Worm (Caenorhabditis elegans) whole organism, young adult: ENCODE results near the gene hlh-14.

ENCODE experiments used
- B0261.1 ChIP-seq: sonication (generic microtip); optimal IDR thresholded peaks from 2 replicates; lab custom pipeline; 2016; ENCODE audit warnings: mild to moderate bottlenecking, missing genetic modification characterization, moderate library complexity, missing compliant biosample characterization
- B0336.3 ChIP-seq: fragments of 200-800 bp; sonication (Bioruptor generic); IDR thresholded peaks from 2 replicates; pipeline ENCODE4 v1.3.6; 2022; ENCODE audit warnings: missing genetic modification characterization, missing compliant biosample characterization
- F10E7.11 ChIP-seq: sonication (generic microtip); optimal IDR thresholded peaks from 2 replicates; lab custom pipeline; 2017; ENCODE audit warnings: mild to moderate bottlenecking, missing genetic modification characterization, moderate library complexity, missing compliant biosample characterization
- F22D6.2 ChIP-seq: sonication (generic microtip); optimal IDR thresholded peaks from 2 replicates; lab custom pipeline; 2016; ENCODE audit warnings: mild to moderate bottlenecking, missing genetic modification characterization, missing compliant biosample characterization
- F37B4.10 ChIP-seq: fragments of 200-800 bp; sonication (Bioruptor generic); IDR thresholded peaks from 2 replicates; pipeline ENCODE4 v1.3.6; 2022; ENCODE audit warnings: missing genetic modification characterization, missing compliant biosample characterization
- F52B5.7 ChIP-seq: sonication (generic microtip); optimal IDR thresholded peaks from 2 replicates; lab custom pipeline; 2016; ENCODE audit warnings: mild to moderate bottlenecking, missing genetic modification characterization, missing compliant biosample characterization
- F57C9.4 ChIP-seq: sonication (generic microtip); optimal IDR thresholded peaks from 2 replicates; lab custom pipeline; 2017; ENCODE audit warnings: mild to moderate bottlenecking, missing genetic modification characterization, missing compliant biosample characterization
- K11D2.4 ChIP-seq: fragments of 200-800 bp; sonication (Bioruptor generic); IDR thresholded peaks from 2 replicates; pipeline ENCODE4 v1.3.6; 2022; ENCODE audit warnings: missing genetic modification reagents, missing genetic modification characterization, missing compliant biosample characterization
- K12H6.12 ChIP-seq: fragments of 200-800 bp; sonication (Bioruptor generic); optimal IDR thresholded peaks from 2 replicates; lab custom pipeline; 2018; ENCODE audit warnings: mild to moderate bottlenecking, missing genetic modification characterization, missing compliant biosample characterization
- Y56A3A.18 ChIP-seq: fragments of 200-800 bp; sonication (Bioruptor generic); IDR thresholded peaks from 2 replicates; pipeline ENCODE4 v1.3.6; 2022; ENCODE audit warnings: missing genetic modification reagents, missing genetic modification characterization, missing compliant biosample characterization
- Y67H2A.10 ChIP-seq: fragments of 200-800 bp; sonication (Bioruptor generic); conservative IDR thresholded peaks from 2 replicates; pipeline ENCODE4 v1.3.6; 2022; ENCODE audit warnings: missing genetic modification reagents, missing genetic modification characterization, missing compliant biosample characterization
- Y95B8A.8 ChIP-seq: fragments of 200-800 bp; sonication (Bioruptor generic); IDR thresholded peaks from 2 replicates; pipeline ENCODE4 v1.3.6; 2022; ENCODE audit warnings: missing genetic modification reagents, missing genetic modification characterization, missing compliant biosample characterization
- ZK185.1 ChIP-seq: sonication (generic microtip); optimal IDR thresholded peaks from 2 replicates; lab custom pipeline; 2016; ENCODE audit warnings: mild to moderate bottlenecking, missing genetic modification characterization, missing compliant biosample characterization; ENCODE audit not compliant: poor library complexity, severe bottlenecking
- akir-1 ChIP-seq: fragments of 200-800 bp; sonication (Bioruptor generic); optimal IDR thresholded peaks from 2 replicates; lab custom pipeline; 2018; ENCODE audit warnings: mild to moderate bottlenecking, missing genetic modification characterization, moderate library complexity, missing compliant biosample characterization
- ama-1 ChIP-seq, 3 experiments: fragments of 150-350 bp in 1 of 3; sonication (generic microtip) in 2 of 3; optimal IDR thresholded peaks; 2 replicates each; lab custom pipeline; 2014 to 2018; ENCODE audit warnings: missing biosample characterization in 2 of 3, missing genetic modification characterization in 2 of 3, missing genetic modification reagents in 2 of 3
- atf-7 ChIP-seq: sonication (generic microtip); optimal IDR thresholded peaks from 2 replicates; lab custom pipeline; 2017; ENCODE audit warnings: mild to moderate bottlenecking, missing genetic modification characterization, missing compliant biosample characterization
- attf-6 ChIP-seq: fragments of 200-800 bp; sonication (Bioruptor generic); IDR thresholded peaks from 2 replicates; pipeline ENCODE4 v1.3.6; 2022; ENCODE audit warnings: missing genetic modification reagents, missing genetic modification characterization, missing compliant biosample characterization
- cebp-1 ChIP-seq, 2 experiments: fragments of 200-800 bp in 1 of 2; sonication (Bioruptor generic) in 1 of 2; sonication (generic microtip) in 1 of 2; IDR thresholded peaks in 1 of 2; optimal IDR thresholded peaks in 1 of 2; 2 replicates each; pipeline versions ENCODE4 v1.3.6 to Lab custom; 2017 to 2022; ENCODE audit warnings: missing compliant biosample characterization in 2 of 2, missing genetic modification characterization in 2 of 2, mild to moderate bottlenecking in 1 of 2, missing genetic modification reagents in 1 of 2, moderate library complexity in 1 of 2
- ceh-27 ChIP-seq: fragments of 200-800 bp; sonication (Bioruptor generic); optimal IDR thresholded peaks from 2 replicates; lab custom pipeline; 2018; ENCODE audit warnings: mild to moderate bottlenecking, missing genetic modification characterization, moderate library complexity, missing compliant biosample characterization
- ceh-40 ChIP-seq: fragments of 200-800 bp; sonication (Bioruptor generic); IDR thresholded peaks from 2 replicates; pipeline ENCODE4 v1.3.6; 2022; ENCODE audit warnings: missing genetic modification characterization, missing compliant biosample characterization
- egl-18 ChIP-seq: fragments of 200-800 bp; sonication (Bioruptor generic); IDR thresholded peaks from 2 replicates; pipeline ENCODE4 v1.3.6; 2022; ENCODE audit warnings: missing genetic modification reagents, missing genetic modification characterization, missing compliant biosample characterization
- him-1 ChIP-seq: sonication (generic microtip); optimal IDR thresholded peaks from 2 replicates; lab custom pipeline; 2016; ENCODE audit warnings: missing genotype, missing genetic modification reagents, missing genetic modification characterization, missing compliant biosample characterization
- hmg-20 ChIP-seq: fragments of 200-800 bp; sonication (Bioruptor generic); IDR thresholded peaks from 2 replicates; pipeline ENCODE4 v1.3.6; 2022; ENCODE audit warnings: missing genetic modification reagents, missing genetic modification characterization, missing compliant biosample characterization
- hrde-1 ChIP-seq: sonication (generic microtip); optimal IDR thresholded peaks from 2 replicates; lab custom pipeline; 2016; ENCODE audit warnings: missing genetic modification characterization, mild to moderate bottlenecking, missing compliant biosample characterization, moderate library complexity, missing genotype, missing genetic modification reagents, borderline replicate concordance
- hsf-1 ChIP-seq: fragments of 200-800 bp; sonication (Bioruptor generic); IDR thresholded peaks from 2 replicates; pipeline ENCODE4 v1.3.6; 2022; ENCODE audit warnings: missing genetic modification reagents, missing genetic modification characterization, missing compliant biosample characterization
- lag-1 ChIP-seq: fragments of 200-800 bp; sonication (Bioruptor generic); IDR thresholded peaks from 2 replicates; pipeline ENCODE4 v1.3.6; 2022; ENCODE audit warnings: missing genetic modification reagents, missing genetic modification characterization, missing compliant biosample characterization
- lin-40 ChIP-seq: sonication (generic microtip); optimal IDR thresholded peaks from 2 replicates; lab custom pipeline; 2016; ENCODE audit warnings: missing genetic modification characterization, mild to moderate bottlenecking, missing compliant biosample characterization, missing genotype, missing genetic modification reagents
- lin-54 ChIP-seq: fragments of 200-800 bp; sonication (Bioruptor generic); optimal IDR thresholded peaks from 2 replicates; lab custom pipeline; 2018; ENCODE audit warnings: mild to moderate bottlenecking, missing genetic modification characterization, missing compliant biosample characterization
- lsl-1 ChIP-seq: fragments of 200-800 bp; sonication (Bioruptor generic); optimal IDR thresholded peaks from 2 replicates; lab custom pipeline; 2018; ENCODE audit warnings: mild to moderate bottlenecking, missing genetic modification characterization, moderate library complexity, missing compliant biosample characterization
- madf-6 ChIP-seq: fragments of 200-800 bp; sonication (Bioruptor generic); IDR thresholded peaks from 2 replicates; pipeline ENCODE4 v1.3.6; 2022; ENCODE audit warnings: missing genetic modification reagents, missing genetic modification characterization, missing compliant biosample characterization
- madf-8 ChIP-seq: fragments of 200-800 bp; sonication (Bioruptor generic); conservative IDR thresholded peaks from 2 replicates; pipeline ENCODE4 v1.3.6; 2022; ENCODE audit warnings: missing genetic modification reagents, missing genetic modification characterization, missing compliant biosample characterization
- mcd-1 ChIP-seq: fragments of 200-800 bp; sonication (Bioruptor generic); IDR thresholded peaks from 2 replicates; pipeline ENCODE4 v1.3.6; 2022; ENCODE audit warnings: missing genetic modification reagents, missing genetic modification characterization, missing compliant biosample characterization
- mel-28 ChIP-seq: sonication (generic microtip); optimal IDR thresholded peaks from 2 replicates; lab custom pipeline; 2016; ENCODE audit warnings: borderline replicate concordance, mild to moderate bottlenecking, missing genetic modification characterization, missing compliant biosample characterization
- mes-4 ChIP-seq: sonication (generic microtip); optimal IDR thresholded peaks from 2 replicates; lab custom pipeline; 2016; ENCODE audit warnings: missing genotype, missing genetic modification characterization, missing compliant biosample characterization
- mxl-1 ChIP-seq: sonication (generic microtip); optimal IDR thresholded peaks from 2 replicates; lab custom pipeline; 2016; ENCODE audit warnings: missing genetic modification characterization, missing compliant biosample characterization
- nfya-1 ChIP-seq: sonication (generic microtip); optimal IDR thresholded peaks from 2 replicates; lab custom pipeline; 2017; ENCODE audit warnings: antibody characterized with exemption, missing compliant biosample characterization, missing genetic modification characterization, borderline replicate concordance; ENCODE audit not compliant: insufficient read depth
- nfya-2 ChIP-seq: fragments of 200-800 bp; sonication (Bioruptor generic); IDR thresholded peaks from 2 replicates; pipeline ENCODE4 v1.3.6; 2022; ENCODE audit warnings: missing genetic modification reagents, missing genetic modification characterization, missing compliant biosample characterization
- nhr-120 ChIP-seq: fragments of 200-800 bp; sonication (Bioruptor generic); IDR thresholded peaks from 2 replicates; pipeline ENCODE4 v1.3.6; 2022; ENCODE audit warnings: missing genetic modification characterization, missing compliant biosample characterization
- nhr-27 ChIP-seq: fragments of 200-800 bp; sonication (Bioruptor generic); optimal IDR thresholded peaks from 2 replicates; lab custom pipeline; 2018; ENCODE audit warnings: mild to moderate bottlenecking, missing genetic modification characterization, moderate library complexity, missing compliant biosample characterization
- sdz-38 ChIP-seq: sonication (generic microtip); optimal IDR thresholded peaks from 2 replicates; lab custom pipeline; 2016; ENCODE audit warnings: missing genotype, missing genetic modification characterization, missing compliant biosample characterization
- sea-2 ChIP-seq: fragments of 200-800 bp; sonication (Bioruptor generic); IDR thresholded peaks from 2 replicates; pipeline ENCODE4 v1.3.6; 2022; ENCODE audit warnings: missing genetic modification characterization, missing compliant biosample characterization
- snpc-1.1 ChIP-seq: sonication (generic microtip); optimal IDR thresholded peaks from 2 replicates; lab custom pipeline; 2017; ENCODE audit warnings: missing genetic modification characterization, mild to moderate bottlenecking, missing compliant biosample characterization, antibody characterized with exemption, moderate library complexity, missing genotype, missing genetic modification reagents; ENCODE audit not compliant: insufficient read depth
- sptf-2 ChIP-seq: fragments of 200-800 bp; sonication (Bioruptor generic); optimal IDR thresholded peaks from 2 replicates; lab custom pipeline; 2018; ENCODE audit warnings: mild to moderate bottlenecking, missing genetic modification characterization, missing compliant biosample characterization
- unc-62 ChIP-seq: fragments of 150-350 bp; optimal IDR thresholded peaks from 2 replicates; lab custom pipeline; 2014; ENCODE audit warnings: missing biosample characterization, missing genetic modification reagents, missing genetic modification characterization
- ztf-25 ChIP-seq: fragments of 200-800 bp; sonication (Bioruptor generic); IDR thresholded peaks from 2 replicates; pipeline ENCODE4 v1.3.6; 2022; ENCODE audit warnings: missing genetic modification reagents, missing genetic modification characterization, missing compliant biosample characterization
- ztf-26 ChIP-seq: sonication (generic microtip); optimal IDR thresholded peaks from 2 replicates; lab custom pipeline; 2017; ENCODE audit warnings: missing genetic modification characterization, missing compliant biosample characterization

The hlh-14 gene

ce11 chrII:5714807-5715206 lies 23.9 kb downstream of the hlh-14 start, which contains the start of the genes tiar-1 and lelo-4 (continued):
- TF ChIP-seq nfya-2 (GFP tag; lab: Robert Waterston, UW) (no peak), ceh-40 (GFP tag; lab: Robert Waterston, UW) (no peak), K11D2.4 (GFP tag; lab: Robert Waterston, UW) (no peak), madf-8 (no peak), ztf-26 (tag; lab: Kevin White, UChicago) (no peak), lag-1 (GFP tag; lab: Robert Waterston, UW) (no peak), snpc-1.1 (tag; lab: Kevin White, UChicago) (no peak), him-1 (tag; lab: Kevin White, UChicago) (no peak), mes-4 (tag; lab: Kevin White, UChicago) (no peak), B0261.1 (tag; lab: Kevin White, UChicago) (no peak), ceh-27 (GFP tag; lab: Kevin White, UChicago) (peak; percentile 78), Y56A3A.18 (GFP tag; lab: Robert Waterston, UW) (no peak), sea-2 (no peak), cebp-1 (GFP tag; IDR thresholded peaks at IDR 0.05; lab: Robert Waterston, UW) (no peak), cebp-1 (tag; optimal IDR thresholded peaks at IDR 0.05; lab: Kevin White, UChicago) (peak; percentile 42), sptf-2 (GFP tag; lab: Kevin White, UChicago) (no peak), lsl-1 (GFP tag; lab: Kevin White, UChicago) (peak; percentile 14), egl-18 (no peak), F57C9.4 (tag; lab: Kevin White, UChicago) (no peak), nfya-1 (no peak), ama-1 (optimal IDR thresholded peaks at IDR 0.05; lab: Kevin White, UChicago) (no peak), ama-1 (GFP tag; optimal IDR thresholded peaks at IDR 0.05; lab: Kevin White, UChicago) (no peak), mel-28 (tag; lab: Kevin White, UChicago) (no peak), sdz-38 (tag; lab: Kevin White, UChicago) (no peak), unc-62 (GFP tag; lab: Kevin White, UChicago) (no peak), B0336.3 (GFP tag; lab: Robert Waterston, UW) (no peak), ztf-25 (GFP tag; lab: Robert Waterston, UW) (no peak), F10E7.11 (tag; lab: Kevin White, UChicago) (no peak), K12H6.12 (tag; lab: Kevin White, UChicago) (peak; percentile 38), lin-40 (tag; lab: Kevin White, UChicago) (peak; percentile 16)

- TF ChIP-seq nfya-2 (GFP tag; lab: Robert Waterston, UW) (no peak), lag-1 (GFP tag; lab: Robert Waterston, UW) (no peak), F52B5.7 (tag; lab: Kevin White, UChicago) (peak; percentile 43), ama-1 (optimal IDR thresholded peaks at IDR 0.05; lab: Kevin White, UChicago) (no peak), ama-1 (GFP tag; optimal IDR thresholded peaks at IDR 0.05; lab: Kevin White, UChicago) (peak in 1 of 2 experiments; percentile 45), atf-7 (tag; lab: Kevin White, UChicago) (no peak), nhr-27 (tag; lab: Kevin White, UChicago) (no peak), Y95B8A.8 (GFP tag; lab: Robert Waterston, UW) (peak; percentile 63; the same call in 1 of the 2 replicates), F22D6.2 (tag; lab: Kevin White, UChicago) (no peak), B0336.3 (GFP tag; lab: Robert Waterston, UW) (peak; percentile 60; the same call in 1 of the 2 replicates), mcd-1 (GFP tag; lab: Robert Waterston, UW) (no peak), nhr-120 (no peak), akir-1 (GFP tag; lab: Kevin White, UChicago) (no peak), Y67H2A.10 (no peak), F37B4.10 (GFP tag; lab: Robert Waterston, UW) (no peak), ceh-40 (GFP tag; lab: Robert Waterston, UW) (no peak), hrde-1 (tag; lab: Kevin White, UChicago) (peak; percentile 68), K12H6.12 (tag; lab: Kevin White, UChicago) (no peak), cebp-1 (GFP tag; IDR thresholded peaks at IDR 0.05; lab: Robert Waterston, UW) (no peak), cebp-1 (tag; optimal IDR thresholded peaks at IDR 0.05; lab: Kevin White, UChicago) (peak; percentile 24), attf-6 (no peak), mxl-1 (tag; lab: Kevin White, UChicago) (no peak), madf-6 (GFP tag; lab: Robert Waterston, UW) (peak; percentile 40; the same call in 1 of the 2 replicates), lin-54 (GFP tag; lab: Kevin White, UChicago) (peak; percentile 20), ZK185.1 (tag; lab: Kevin White, UChicago) (peak; percentile 35), hsf-1 (peak; percentile 67), hmg-20 (GFP tag; lab: Robert Waterston, UW) (no peak), ztf-26 (tag; lab: Kevin White, UChicago) (no peak)
These were observed 26.6 kb downstream of the hlh-14 start for ce11 chrII:5712126-5712525.
